Worm (Caenorhabditis elegans): ENCODE data around the gene fbxb-59.

- TF ChIP-seq W03F9.2 (tag; optimal IDR thresholded peaks at IDR 0.05) (no peak), him-1 (tag; optimal IDR thresholded peaks at IDR 0.05) (no peak)
These were observed 27.8 kb upstream of the fbxb-59 start, which contains the start of gene Y113G7B.15 for ce11 chrV:20233743-20234142.
